Fruit fly (Drosophila melanogaster) whole organism, embryonic: Measurements from ENCODE around the gene Wee1.

Experiments used
- BtbVII ChIP-seq: fragments of 200-800 bp; sonication (Bioruptor generic); optimal IDR thresholded peaks from 3 replicates; lab custom pipeline; 2017; ENCODE audit warnings: missing biosample characterization, mild to moderate bottlenecking, missing genetic modification characterization
- CG1024 ChIP-seq: fragments of 200-800 bp; sonication (Bioruptor generic); IDR thresholded peaks from 2 replicates; pipeline ENCODE4 v1.3.6; 2022; ENCODE audit warnings: missing biosample characterization, missing genetic modification characterization
- CG11560 ChIP-seq: fragments of 200-800 bp; sonication (Bioruptor generic); IDR thresholded peaks from 3 replicates; pipeline ENCODE4 v1.3.6; 2022; ENCODE audit warnings: missing biosample characterization, missing genetic modification characterization
- CG12236 ChIP-seq: fragments of 200-800 bp; sonication (Bioruptor generic); optimal IDR thresholded peaks from 2 replicates; lab custom pipeline; 2016; ENCODE audit warnings: missing biosample characterization, missing genetic modification characterization
- CG14965 ChIP-seq: fragments of 200-800 bp; sonication (Bioruptor generic); optimal IDR thresholded peaks from 2 replicates; lab custom pipeline; 2016; ENCODE audit warnings: missing biosample characterization, missing genetic modification characterization, borderline replicate concordance
- CG17361 ChIP-seq: fragments of 200-800 bp; sonication (Bioruptor generic); IDR thresholded peaks from 3 replicates; pipeline ENCODE4 v1.3.6; 2022; ENCODE audit warnings: missing biosample characterization, missing genetic modification characterization
- CG17612 ChIP-seq: fragments of 200-800 bp; sonication (Bioruptor generic); IDR thresholded peaks from 2 replicates; pipeline ENCODE4 v1.3.6; 2022; ENCODE audit warnings: missing biosample characterization, missing genetic modification characterization
- CG1792 ChIP-seq: fragments of 200-800 bp; sonication (Bioruptor generic); optimal IDR thresholded peaks from 2 replicates; lab custom pipeline; 2016; ENCODE audit warnings: missing biosample characterization, missing genetic modification characterization
- CG18599 ChIP-seq: fragments of 200-800 bp; sonication (Bioruptor generic); optimal IDR thresholded peaks from 3 replicates; lab custom pipeline; 2017; ENCODE audit warnings: missing biosample characterization, missing genetic modification characterization, mild to moderate bottlenecking, moderate library complexity, missing genetic modification reagents
- CG2712 ChIP-seq: fragments of 200-800 bp; optimal IDR thresholded peaks from 3 replicates; lab custom pipeline; 2019; ENCODE audit warnings: missing biosample characterization, mild to moderate bottlenecking, missing genetic modification characterization, moderate library complexity
- CG30020 ChIP-seq: fragments of 200-800 bp; optimal IDR thresholded peaks from 2 replicates; lab custom pipeline; 2019; ENCODE audit warnings: missing biosample characterization, mild to moderate bottlenecking, missing genetic modification characterization, moderate library complexity
- CG31365 ChIP-seq: fragments of 200-800 bp; sonication (Bioruptor generic); optimal IDR thresholded peaks from 2 replicates; lab custom pipeline; 2018; ENCODE audit warnings: missing biosample characterization, mild to moderate bottlenecking, missing genetic modification characterization
- CG31441 ChIP-seq: fragments of 200-800 bp; sonication (Bioruptor generic); IDR thresholded peaks from 2 replicates; pipeline ENCODE4 v1.3.6; 2022; ENCODE audit warnings: missing biosample characterization, missing genetic modification characterization
- CG32772 ChIP-seq: fragments of 200-800 bp; sonication (Bioruptor generic); IDR thresholded peaks from 2 replicates; pipeline ENCODE4 v1.3.6; 2022; ENCODE audit warnings: missing biosample characterization, missing genetic modification characterization
- CG33213 ChIP-seq: fragments of 200-800 bp; sonication (Bioruptor generic); optimal IDR thresholded peaks from 3 replicates; lab custom pipeline; 2016; ENCODE audit warnings: missing biosample characterization, missing genetic modification characterization
- CG42726 ChIP-seq: fragments of 200-800 bp; sonication (Bioruptor generic); IDR thresholded peaks from 2 replicates; pipeline ENCODE4 v1.3.6; 2022; ENCODE audit warnings: missing biosample characterization, missing genetic modification characterization; ENCODE audit not compliant: partially characterized antibody
- CG4360 ChIP-seq: fragments of 200-800 bp; sonication (Bioruptor generic); IDR thresholded peaks from 2 replicates; pipeline ENCODE4 v1.3.6; 2022; ENCODE audit warnings: missing biosample characterization, missing genetic modification characterization
- CG7745 ChIP-seq: fragments of 200-800 bp; sonication (Bioruptor generic); optimal IDR thresholded peaks from 2 replicates; lab custom pipeline; 2018; ENCODE audit warnings: missing biosample characterization, mild to moderate bottlenecking, missing genetic modification characterization, moderate library complexity
- CG7839 ChIP-seq: fragments of 200-800 bp; sonication (Bioruptor generic); optimal IDR thresholded peaks from 3 replicates; lab custom pipeline; 2018; ENCODE audit warnings: missing biosample characterization, mild to moderate bottlenecking, missing genetic modification characterization, moderate library complexity
- CG9817 ChIP-seq: fragments of 200-800 bp; sonication (Bioruptor generic); optimal IDR thresholded peaks from 2 replicates; lab custom pipeline; 2018; ENCODE audit warnings: missing biosample characterization, mild to moderate bottlenecking, missing genetic modification characterization, moderate library complexity
- Dad ChIP-seq: fragments of 200-800 bp; sonication (Bioruptor generic); optimal IDR thresholded peaks from 3 replicates; lab custom pipeline; 2016; ENCODE audit warnings: missing biosample characterization, missing genetic modification characterization
- Dll ChIP-seq: fragments of 200-800 bp; sonication (Bioruptor generic); IDR thresholded peaks from 4 replicates; pipeline ENCODE4 v1.3.6; 2022; ENCODE audit warnings: missing biosample characterization, missing genetic modification characterization; ENCODE audit not compliant: partially characterized antibody
- Fer3 ChIP-seq: fragments of 200-800 bp; sonication (Bioruptor generic); optimal IDR thresholded peaks from 2 replicates; lab custom pipeline; 2018; ENCODE audit warnings: missing biosample characterization, mild to moderate bottlenecking, missing genetic modification characterization, moderate library complexity
- Hand ChIP-seq: fragments of 200-800 bp; sonication (Bioruptor generic); optimal IDR thresholded peaks from 2 replicates; lab custom pipeline; 2017; ENCODE audit warnings: mild to moderate bottlenecking, missing biosample characterization, missing genetic modification reagents, missing genetic modification characterization
- HmgZ ChIP-seq: fragments of 200-800 bp; sonication (Bioruptor generic); optimal IDR thresholded peaks from 2 replicates; lab custom pipeline; 2018; ENCODE audit warnings: missing biosample characterization, mild to moderate bottlenecking, missing genetic modification characterization
- Hr39 ChIP-seq: fragments of >200 bp; optimal IDR thresholded peaks from 2 replicates; lab custom pipeline; 2017
- Myb ChIP-seq: fragments of 200-800 bp; sonication (Bioruptor generic); optimal IDR thresholded peaks from 2 replicates; lab custom pipeline; 2016; ENCODE audit warnings: missing biosample characterization, missing genetic modification characterization
- Oaz ChIP-seq: fragments of 200-800 bp; sonication (Bioruptor generic); IDR thresholded peaks from 2 replicates; pipeline ENCODE4 v1.3.6; 2022; ENCODE audit warnings: missing biosample characterization, missing genetic modification characterization
- Pdp1 ChIP-seq, 2 experiments: fragments of 200-800 bp; sonication (Bioruptor generic); optimal IDR thresholded peaks; 3 replicates each; lab custom pipeline; 2016; ENCODE audit warnings: missing biosample characterization in 2 of 2, missing genetic modification characterization in 2 of 2, mild to moderate bottlenecking in 1 of 2, moderate library complexity in 1 of 2
- Spps ChIP-seq: fragments of 200-800 bp; sonication (Bioruptor generic); optimal IDR thresholded peaks from 2 replicates; lab custom pipeline; 2018; ENCODE audit warnings: missing biosample characterization, mild to moderate bottlenecking, missing genetic modification characterization
- Xbp1 ChIP-seq: fragments of 200-800 bp; sonication (Bioruptor generic); optimal IDR thresholded peaks from 3 replicates; lab custom pipeline; 2016; ENCODE audit warnings: missing biosample characterization, mild to moderate bottlenecking, missing genetic modification characterization
- aop ChIP-seq: fragments of 200-800 bp; sonication (Bioruptor generic); IDR thresholded peaks from 2 replicates; pipeline ENCODE4 v1.3.6; 2022; ENCODE audit warnings: missing biosample characterization, missing genetic modification characterization
- ara ChIP-seq: fragments of 200-800 bp; sonication (Bioruptor generic); IDR thresholded peaks from 2 replicates; pipeline ENCODE4 v1.3.6; 2022; ENCODE audit warnings: missing biosample characterization, missing genetic modification characterization
- bcd ChIP-seq: fragments of 200-800 bp; sonication (Bioruptor generic); optimal IDR thresholded peaks from 2 replicates; lab custom pipeline; 2017; ENCODE audit warnings: missing biosample characterization, mild to moderate bottlenecking, missing genetic modification characterization
- bowl ChIP-seq: fragments of 200-800 bp; sonication (Bioruptor generic); IDR thresholded peaks from 2 replicates; pipeline ENCODE4 v1.3.6; 2022; ENCODE audit warnings: missing biosample characterization, missing genetic modification characterization
- btn ChIP-seq: fragments of 200-800 bp; sonication (Bioruptor generic); optimal IDR thresholded peaks from 2 replicates; lab custom pipeline; 2016; ENCODE audit warnings: missing biosample characterization, missing genetic modification characterization
- cg ChIP-seq: fragments of 200-800 bp; sonication (Bioruptor generic); optimal IDR thresholded peaks from 3 replicates; lab custom pipeline; 2019; ENCODE audit warnings: missing biosample characterization, mild to moderate bottlenecking, missing genetic modification characterization, moderate library complexity
- chinmo ChIP-seq: fragments of 200-800 bp; sonication (Bioruptor generic); IDR thresholded peaks from 4 replicates; pipeline ENCODE4 v1.3.6; 2022; ENCODE audit warnings: missing biosample characterization, missing genetic modification characterization; ENCODE audit not compliant: partially characterized antibody
- crp ChIP-seq, 2 experiments: fragments of 200-800 bp; sonication (Bioruptor generic); optimal IDR thresholded peaks; 2 replicates in 1 of 2; 3 replicates in 1 of 2; lab custom pipeline; 2017; ENCODE audit warnings: missing biosample characterization in 2 of 2, missing genetic modification characterization in 2 of 2, mild to moderate bottlenecking in 1 of 2, moderate library complexity in 1 of 2
- esg ChIP-seq: fragments of 200-800 bp; sonication (Bioruptor generic); conservative IDR thresholded peaks from 2 replicates; pipeline ENCODE4 v1.3.6; 2022; ENCODE audit warnings: missing biosample characterization, missing genetic modification characterization
- gfzf ChIP-seq: fragments of 200-800 bp; sonication (Bioruptor generic); optimal IDR thresholded peaks from 2 replicates; lab custom pipeline; 2016; ENCODE audit warnings: missing biosample characterization, mild to moderate bottlenecking, missing genetic modification characterization, moderate library complexity
- hth ChIP-seq: fragments of >200 bp; optimal IDR thresholded peaks from 2 replicates; lab custom pipeline; 2017; ENCODE audit warnings: inconsistent platforms
- lilli ChIP-seq: fragments of 200-800 bp; sonication (Bioruptor generic); optimal IDR thresholded peaks from 3 replicates; lab custom pipeline; 2016; ENCODE audit warnings: missing biosample characterization, missing genetic modification characterization
- lola ChIP-seq, 3 experiments: fragments of >200 bp in 2 of 3; fragments of 200-800 bp in 1 of 3; sonication (Bioruptor generic) in 1 of 3; optimal IDR thresholded peaks; 2 replicates each; lab custom pipeline; 2017 to 2019; ENCODE audit warnings: missing biosample characterization in 3 of 3, missing genetic modification characterization in 3 of 3, mild to moderate bottlenecking in 1 of 3, moderate library complexity in 1 of 3
- oc ChIP-seq: fragments of 200-800 bp; sonication (Bioruptor generic); optimal IDR thresholded peaks from 2 replicates; lab custom pipeline; 2018; ENCODE audit warnings: missing biosample characterization, mild to moderate bottlenecking, missing genetic modification characterization, moderate library complexity
- pfk ChIP-seq: fragments of 200-800 bp; sonication (Bioruptor generic); optimal IDR thresholded peaks from 2 replicates; lab custom pipeline; 2018; ENCODE audit warnings: missing biosample characterization, mild to moderate bottlenecking, missing genetic modification characterization, moderate library complexity
- scrt ChIP-seq: fragments of 200-800 bp; sonication (Bioruptor generic); optimal IDR thresholded peaks from 2 replicates; lab custom pipeline; 2018; ENCODE audit warnings: missing biosample characterization, mild to moderate bottlenecking, missing genetic modification characterization, moderate library complexity
- seq ChIP-seq: fragments of 200-800 bp; sonication (Bioruptor generic); IDR thresholded peaks from 2 replicates; pipeline ENCODE4 v1.3.6; 2022; ENCODE audit warnings: missing biosample characterization, missing genetic modification characterization
- shn ChIP-seq: fragments of 200-800 bp; sonication (Bioruptor generic); optimal IDR thresholded peaks from 3 replicates; lab custom pipeline; 2016; ENCODE audit warnings: missing biosample characterization, missing genetic modification characterization
- sug ChIP-seq: fragments of 200-800 bp; optimal IDR thresholded peaks from 2 replicates; lab custom pipeline; 2019; ENCODE audit warnings: missing biosample characterization, mild to moderate bottlenecking, missing genetic modification characterization, moderate library complexity

Gene Wee1

DNA sequence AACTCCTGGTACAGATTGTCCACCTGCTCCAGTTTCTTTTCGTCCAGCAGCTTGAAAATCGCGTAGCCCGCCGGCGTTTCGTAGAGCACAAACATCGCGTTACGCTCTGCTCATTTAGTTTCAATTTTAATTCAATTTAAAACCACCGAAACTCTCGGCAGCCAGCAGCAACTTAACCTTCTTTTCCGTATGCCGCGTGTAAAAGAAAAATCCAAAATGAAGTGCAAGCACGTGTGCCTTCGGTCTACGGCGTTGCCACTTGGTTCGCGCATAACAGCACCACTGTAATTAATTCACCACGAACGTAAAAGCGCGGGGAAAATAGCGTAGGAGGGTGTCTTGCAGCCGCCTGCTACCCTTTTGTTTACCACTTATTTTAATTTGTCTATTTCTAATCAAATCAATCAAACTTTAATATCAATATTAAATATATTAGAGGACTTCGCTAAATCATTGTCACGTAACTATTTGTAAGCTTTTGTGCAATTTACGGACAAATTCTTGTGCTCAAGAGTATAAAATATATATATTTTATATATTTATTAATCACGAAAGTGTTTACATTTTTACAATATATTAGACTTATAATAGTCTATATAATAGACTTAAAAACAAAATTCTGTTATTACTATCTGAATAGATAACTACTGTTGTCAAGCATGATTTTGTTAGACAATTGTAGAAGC, 4.7 kb upstream of the Wee1 start, which contains the start of gene nop5 (continued):
- TF ChIP-seq seq (GFP tag; lab: Robert Waterston, UW) (no peak), cg (GFP tag; lab: Kevin White, UChicago) (peak; percentile 24), aop (no peak), crp (GFP tag; optimal IDR thresholded peaks at IDR 0.05; lab: Kevin White, UChicago) (peak in 1 of 2 experiments; percentile 0), CG1024 (GFP tag; lab: Robert Waterston, UW) (no peak), hth (lab: Kevin White, UChicago) (no peak), CG31365 (tag; lab: Kevin White, UChicago) (no peak), CG12236 (GFP tag; lab: Kevin White, UChicago) (no peak), CG42726 (GFP tag; lab: Robert Waterston, UW) (no peak), CG32772 (GFP tag; lab: Robert Waterston, UW) (no peak), CG4360 (GFP tag; lab: Robert Waterston, UW) (no peak), shn (GFP tag; lab: Kevin White, UChicago) (no peak), esg (GFP tag; lab: Robert Waterston, UW) (no peak), CG7745 (tag; lab: Kevin White, UChicago) (peak; percentile 26), lilli (GFP tag; lab: Kevin White, UChicago) (no peak), CG17612 (no peak), HmgZ (no peak), CG7839 (tag; lab: Kevin White, UChicago) (no peak), btn (no peak), CG9817 (tag; lab: Kevin White, UChicago) (peak; percentile 69), Dad (no peak), Oaz (GFP tag; lab: Robert Waterston, UW) (no peak), Fer3 (tag; lab: Kevin White, UChicago) (peak; percentile 56), Xbp1 (peak; percentile 60), bcd (GFP tag; lab: Kevin White, UChicago) (peak; percentile 26), BtbVII (peak; percentile 57), sug (peak; percentile 77), ara (GFP tag; lab: Robert Waterston, UW) (no peak), CG30020 (peak; percentile 50), CG33213 (GFP tag; lab: Kevin White, UChicago) (no peak), Spps (tag; lab: Kevin White, UChicago) (no peak), lola (GFP tag; optimal IDR thresholded peaks at IDR 0.05; lab: Kevin White, UChicago) (peak in 1 of 3 experiments; percentile 75), pfk (peak; percentile 15), Hr39 (lab: Kevin White, UChicago) (no peak), Pdp1 (GFP tag; optimal IDR thresholded peaks at IDR 0.05; lab: Kevin White, UChicago) (no peak), Dll (GFP tag; lab: Robert Waterston, UW) (no peak), chinmo (GFP tag; lab: Robert Waterston, UW) (no peak), gfzf (no peak), oc (tag; lab: Kevin White, UChicago) (no peak), scrt (no peak), CG17361 (GFP tag; lab: Robert Waterston, UW) (peak; percentile 92), Myb (GFP tag; lab: Kevin White, UChicago) (no peak), Hand (GFP tag; lab: Kevin White, UChicago) (peak; percentile 56), CG1792 (GFP tag; lab: Kevin White, UChicago) (no peak), CG2712 (tag; lab: Kevin White, UChicago) (peak; percentile 83), CG11560 (no peak), CG14965 (GFP tag; lab: Kevin White, UChicago) (no peak), bowl (GFP tag; lab: Robert Waterston, UW) (no peak), CG31441 (peak; percentile 12; the same call in 1 of the 2 replicates), CG18599 (GFP tag; lab: Kevin White, UChicago) (peak; percentile 60)
